Worm (Caenorhabditis elegans): ENCODE data around the gene vha-2.

ce11 chrIII:9758848-9759247, 23.1 kb upstream of the vha-2 start, which contains the start of gene rmd-1:
- TF ChIP-seq W03F9.2 (tag; optimal IDR thresholded peaks at IDR 0.05) (no peak), dao-5 (tag; optimal IDR thresholded peaks at IDR 0.05) (no peak), him-1 (tag; optimal IDR thresholded peaks at IDR 0.05) (no peak)
